Worm (Caenorhabditis elegans): ENCODE data around the gene str-130.

str-130 gene

ce11 chrV:8114542-8114941, 24.0 kb upstream of the str-130 start:
- no peak for TF ChIP-seq gmeb-1 (tag; optimal IDR thresholded peaks at IDR 0.05)

ce11 chrV:8110816-8111215, 20.3 kb upstream of the str-130 start:
- TF ChIP-seq F13H6.1 (tag; optimal IDR thresholded peaks at IDR 0.05) (peak; percentile 11), fos-1 (tag; optimal IDR thresholded peaks at IDR 0.05) (no peak), Y55F3AM.14 (GFP tag; optimal IDR thresholded peaks at IDR 0.05) (no peak), elt-3 (tag; optimal IDR thresholded peaks at IDR 0.05) (no peak), lin-39 (tag; optimal IDR thresholded peaks at IDR 0.05) (no peak), ama-1 (optimal IDR thresholded peaks at IDR 0.05) (no peak), ztf-11 (tag; optimal IDR thresholded peaks at IDR 0.05) (no peak), mdl-1 (tag; optimal IDR thresholded peaks at IDR 0.05) (no peak)

DNA sequence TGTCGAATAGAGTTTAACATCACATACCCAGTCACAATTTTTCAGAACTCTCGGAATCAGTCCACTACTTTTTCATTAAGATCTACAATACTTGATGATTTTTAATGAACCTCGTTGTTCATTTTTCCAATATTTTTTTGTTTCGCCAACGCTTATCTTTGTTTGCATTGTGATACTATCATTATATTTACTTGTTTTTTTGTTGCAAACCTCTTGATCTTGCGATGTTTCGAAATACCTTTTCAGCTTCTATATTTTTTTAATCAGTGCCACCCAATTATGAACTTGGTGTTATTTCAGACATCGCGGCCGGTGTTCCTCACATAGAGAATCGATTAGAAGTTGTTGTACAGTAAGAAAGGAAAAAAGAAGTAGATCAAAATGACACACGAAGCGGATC, 18.2 kb upstream of the str-130 start, which contains the start of gene myo-5:
TSS of gene myo-5 (plus strand) at position 301 of the 400 bp plus-strand sequence.
- TF ChIP-seq elt-3 (tag; optimal IDR thresholded peaks at IDR 0.05): no peak
- no peak for TF ChIP-seq ztf-11 (tag; optimal IDR thresholded peaks at IDR 0.05)
- no peak for TF ChIP-seq aly-2 (tag; optimal IDR thresholded peaks at IDR 0.05)
- TF ChIP-seq sma-3 (GFP tag; optimal IDR thresholded peaks at IDR 0.05): no peak
- TF ChIP-seq nhr-237 (tag; optimal IDR thresholded peaks at IDR 0.05): no peak
- no peak for TF ChIP-seq crh-2 (tag; optimal IDR thresholded peaks at IDR 0.05)
- no peak for TF ChIP-seq lin-13 (GFP tag; optimal IDR thresholded peaks at IDR 0.05)
- no peak for TF ChIP-seq mbf-1 (tag; optimal IDR thresholded peaks at IDR 0.05)
- no peak for TF ChIP-seq sma-9 (GFP tag; optimal IDR thresholded peaks at IDR 0.05)
- no peak for TF ChIP-seq sma-9 (tag; optimal IDR thresholded peaks at IDR 0.05)
- no peak for TF ChIP-seq ztf-1 (GFP tag; conservative IDR thresholded peaks at IDR 0.05)
- no peak for TF ChIP-seq nhr-6 (tag; optimal IDR thresholded peaks at IDR 0.05)
- TF ChIP-seq ama-1 (optimal IDR thresholded peaks at IDR 0.05): no peak
- TF ChIP-seq ztf-4 (tag; optimal IDR thresholded peaks at IDR 0.05): no peak
- TF ChIP-seq unc-39 (tag; optimal IDR thresholded peaks at IDR 0.05): no peak
- TF ChIP-seq elt-1 (tag; optimal IDR thresholded peaks at IDR 0.05): no peak
- TF ChIP-seq gmeb-1 (tag; optimal IDR thresholded peaks at IDR 0.05): no peak
- TF ChIP-seq sem-4 (tag; optimal IDR thresholded peaks at IDR 0.05): no peak

ce11 chrV:8104473-8104872, 14.0 kb upstream of the str-130 start, which contains the start of gene srlf-16:
Gene srlf-16, plus strand, starts transcription at chrV:8104773.
- TF ChIP-seq elt-3 (tag; optimal IDR thresholded peaks at IDR 0.05): no peak

ce11 chrV:8102960-8103359, 12.5 kb upstream of the str-130 start, which contains the start of gene str-90:
Gene str-90, plus strand, starts transcription at chrV:8103260.
- TF ChIP-seq nhr-10 (tag; optimal IDR thresholded peaks at IDR 0.05) (no peak), ama-1 (optimal IDR thresholded peaks at IDR 0.05) (no peak), peb-1 (tag; optimal IDR thresholded peaks at IDR 0.05) (no peak), sem-4 (tag; optimal IDR thresholded peaks at IDR 0.05) (no peak), ztf-1 (GFP tag; conservative IDR thresholded peaks at IDR 0.05) (no peak), alr-1 (tag; optimal IDR thresholded peaks at IDR 0.05) (no peak), snpc-4 (tag; optimal IDR thresholded peaks at IDR 0.05) (no peak), lin-11 (tag; optimal IDR thresholded peaks at IDR 0.05) (no peak), ceh-82 (tag; optimal IDR thresholded peaks at IDR 0.05) (no peak), nhr-237 (tag; optimal IDR thresholded peaks at IDR 0.05) (no peak), sma-9 (GFP tag; optimal IDR thresholded peaks at IDR 0.05) (no peak), sma-9 (tag; optimal IDR thresholded peaks at IDR 0.05) (no peak), unc-62 (GFP tag; optimal IDR thresholded peaks at IDR 0.05) (no peak), lin-39 (tag; optimal IDR thresholded peaks at IDR 0.05) (no peak)

- TF ChIP-seq mab-5 (tag; optimal IDR thresholded peaks at IDR 0.05): no peak
- no peak for TF ChIP-seq lin-39 (tag; optimal IDR thresholded peaks at IDR 0.05)
Measured at ce11 chrV:8099306-8099705, 8.8 kb upstream of the str-130 start, which contains the start of gene sdz-23. Gene sdz-23, plus strand, starts transcription at chrV:8099606.

ce11 chrV:8098239-8098638, 7.7 kb upstream of the str-130 start, which contains the start of gene str-145:
Gene str-145, minus strand, starts transcription at chrV:8098339.
- TF ChIP-seq nhr-25 (tag; optimal IDR thresholded peaks at IDR 0.05) (no peak), mbf-1 (tag; optimal IDR thresholded peaks at IDR 0.05) (no peak)
